Worm (Caenorhabditis elegans) whole organism, dauer: ENCODE data around the gene cap-2.
"Not testable (repeated sequence)": the region's sequence is repeated elsewhere in the genome, so short reads cannot be mapped to it uniquely, and the experiment has no call there.

Source experiments
- unc-62 ChIP-seq: sonication (generic microtip); optimal IDR thresholded peaks from 2 replicates; lab custom pipeline; 2017; ENCODE audit warnings: missing biosample characterization, missing genetic modification reagents, missing genetic modification characterization

The cap-2 gene

ce11 chrII:10898998-10899397, 30.0 kb downstream of the cap-2 start:
- no peak for TF ChIP-seq unc-62 (GFP tag; lab: Kevin White, UChicago)

ce11 chrII:10902104-10902503, 33.1 kb downstream of the cap-2 start, which contains the start of gene gly-1:
Gene gly-1 (minus strand): TSS chrII:10902204.
- TF ChIP-seq unc-62 (GFP tag; lab: Kevin White, UChicago): no peak

ce11 chrII:10904379-10904778, 35.4 kb downstream of the cap-2 start, which contains the start of gene sra-12:
Gene sra-12 (minus strand): TSS chrII:10904479.
- TF ChIP-seq unc-62 (GFP tag; lab: Kevin White, UChicago): not testable (repeated sequence)

ce11 chrII:10910219-10910618, 41.2 kb downstream of the cap-2 start, which contains the start of gene sra-11:
Gene sra-11 (minus strand): TSS chrII:10910319.
- no peak for TF ChIP-seq unc-62 (GFP tag; lab: Kevin White, UChicago)

- no peak for TF ChIP-seq unc-62 (GFP tag; lab: Kevin White, UChicago)
Observed at ce11 chrII:10912995-10913394, 44.0 kb downstream of the cap-2 start.

- no peak for TF ChIP-seq unc-62 (GFP tag; lab: Kevin White, UChicago)
Observed at ce11 chrII:10914366-10914765, 45.4 kb downstream of the cap-2 start, which contains the start of gene F44F4.15. Gene F44F4.15 (plus strand): TSS chrII:10914666.

- TF ChIP-seq unc-62 (GFP tag; lab: Kevin White, UChicago): no peak
Observed at ce11 chrII:10915732-10916131, 46.7 kb downstream of the cap-2 start, which contains the start of gene F44F4.9. Gene F44F4.9 (minus strand): TSS chrII:10915832.

ce11 chrII:10917174-10917573, 48.2 kb downstream of the cap-2 start, which contains the start of gene F44F4.10:
Gene F44F4.10 (minus strand): TSS chrII:10917274.
- TF ChIP-seq unc-62 (GFP tag; lab: Kevin White, UChicago): no peak

- TF ChIP-seq unc-62 (GFP tag; lab: Kevin White, UChicago): no peak
Observed at ce11 chrII:10918293-10918756, 49.3 kb downstream of the cap-2 start, which contains the start of gene tba-4. Gene tba-4 (plus strand): TSS chrII:10918706.
